Fruit fly (Drosophila melanogaster) whole organism, embryonic: Measurements from ENCODE around the gene CG10068.

Source experiments
- Asciz ChIP-seq: fragments of 200-800 bp; sonication (Bioruptor generic); optimal IDR thresholded peaks from 2 replicates; lab custom pipeline; 2017; ENCODE audit warnings: missing biosample characterization, mild to moderate bottlenecking, missing genetic modification characterization, missing genetic modification reagents
- Atf3 ChIP-seq: fragments of 200-800 bp; sonication (Bioruptor generic); optimal IDR thresholded peaks from 3 replicates; lab custom pipeline; 2016; ENCODE audit warnings: missing biosample characterization, missing genetic modification characterization
- Bteb2 ChIP-seq: fragments of 200-800 bp; sonication (Bioruptor generic); optimal IDR thresholded peaks from 2 replicates; lab custom pipeline; 2016; ENCODE audit warnings: missing biosample characterization, missing genetic modification characterization
- CG10431 ChIP-seq: fragments of 200-800 bp; sonication (Bioruptor generic); optimal IDR thresholded peaks from 3 replicates; lab custom pipeline; 2018; ENCODE audit warnings: missing biosample characterization, mild to moderate bottlenecking, missing genetic modification characterization
- CG10543 ChIP-seq: fragments of 200-800 bp; sonication (Bioruptor generic); optimal IDR thresholded peaks from 3 replicates; lab custom pipeline; 2017; ENCODE audit warnings: missing biosample characterization, mild to moderate bottlenecking, missing genetic modification characterization, moderate library complexity
- CG10565 ChIP-seq: fragments of 200-800 bp; sonication (Bioruptor generic); optimal IDR thresholded peaks from 3 replicates; lab custom pipeline; 2016; ENCODE audit warnings: missing biosample characterization, mild to moderate bottlenecking, missing genetic modification characterization
- CG13287 ChIP-seq: fragments of 200-800 bp; sonication (Bioruptor generic); IDR thresholded peaks from 2 replicates; pipeline ENCODE4 v1.3.6; 2022; ENCODE audit warnings: missing biosample characterization, missing genetic modification characterization; ENCODE audit not compliant: partially characterized antibody
- CG14441 ChIP-seq: fragments of 200-800 bp; sonication (Bioruptor generic); IDR thresholded peaks from 2 replicates; pipeline ENCODE4 v1.3.6; 2022; ENCODE audit warnings: missing biosample characterization, missing genetic modification characterization
- CG15269 ChIP-seq: fragments of 200-800 bp; sonication (Bioruptor generic); optimal IDR thresholded peaks from 2 replicates; lab custom pipeline; 2018; ENCODE audit warnings: missing biosample characterization, mild to moderate bottlenecking, missing genetic modification characterization, moderate library complexity
- CG17361 ChIP-seq: fragments of 200-800 bp; sonication (Bioruptor generic); IDR thresholded peaks from 3 replicates; pipeline ENCODE4 v1.3.6; 2022; ENCODE audit warnings: missing biosample characterization, missing genetic modification characterization
- CG17802 ChIP-seq: fragments of 200-800 bp; sonication (Bioruptor generic); optimal IDR thresholded peaks from 2 replicates; lab custom pipeline; 2018; ENCODE audit warnings: missing biosample characterization, mild to moderate bottlenecking, missing genetic modification characterization, moderate library complexity
- CG30020 ChIP-seq: fragments of 200-800 bp; optimal IDR thresholded peaks from 2 replicates; lab custom pipeline; 2019; ENCODE audit warnings: missing biosample characterization, mild to moderate bottlenecking, missing genetic modification characterization, moderate library complexity
- CG3065 ChIP-seq: fragments of 200-800 bp; sonication (Bioruptor generic); optimal IDR thresholded peaks from 2 replicates; lab custom pipeline; 2016; ENCODE audit warnings: missing biosample characterization, missing genetic modification characterization
- CG31365 ChIP-seq: fragments of 200-800 bp; sonication (Bioruptor generic); optimal IDR thresholded peaks from 2 replicates; lab custom pipeline; 2018; ENCODE audit warnings: missing biosample characterization, mild to moderate bottlenecking, missing genetic modification characterization
- CG32767 ChIP-seq: fragments of 200-800 bp; sonication (Bioruptor generic); IDR thresholded peaks from 2 replicates; pipeline ENCODE4 v1.3.6; 2022; ENCODE audit warnings: missing biosample characterization, missing genetic modification characterization
- CG34376 ChIP-seq: fragments of 200-800 bp; sonication (Bioruptor generic); optimal IDR thresholded peaks from 2 replicates; lab custom pipeline; 2018; ENCODE audit warnings: missing biosample characterization, mild to moderate bottlenecking, missing genetic modification characterization
- CG3847 ChIP-seq: fragments of 200-800 bp; sonication (Bioruptor generic); IDR thresholded peaks from 2 replicates; pipeline ENCODE4 v1.3.6; 2022; ENCODE audit warnings: missing biosample characterization, missing genetic modification characterization
- CG4282 ChIP-seq: fragments of 200-800 bp; sonication (Bioruptor generic); optimal IDR thresholded peaks from 2 replicates; lab custom pipeline; 2016; ENCODE audit warnings: missing biosample characterization, missing genetic modification characterization
- CG4360 ChIP-seq: fragments of 200-800 bp; sonication (Bioruptor generic); IDR thresholded peaks from 2 replicates; pipeline ENCODE4 v1.3.6; 2022; ENCODE audit warnings: missing biosample characterization, missing genetic modification characterization
- CG7372 ChIP-seq: fragments of 200-800 bp; sonication (Bioruptor generic); IDR thresholded peaks from 2 replicates; pipeline ENCODE4 v1.3.6; 2022; ENCODE audit warnings: missing biosample characterization, missing genetic modification characterization
- CG8359 ChIP-seq: fragments of 200-800 bp; sonication (Bioruptor generic); optimal IDR thresholded peaks from 2 replicates; lab custom pipeline; 2017; ENCODE audit warnings: missing biosample characterization, mild to moderate bottlenecking, missing genetic modification characterization, borderline replicate concordance
- CHES-1-like ChIP-seq: fragments of 200-800 bp; sonication (Bioruptor generic); optimal IDR thresholded peaks from 2 replicates; lab custom pipeline; 2016; ENCODE audit warnings: missing biosample characterization, missing genetic modification characterization
- Camta ChIP-seq: fragments of 200-800 bp; sonication (Bioruptor generic); optimal IDR thresholded peaks from 2 replicates; lab custom pipeline; 2016; ENCODE audit warnings: missing biosample characterization, missing genetic modification characterization
- Gsc ChIP-seq: fragments of 200-800 bp; sonication (Bioruptor generic); IDR thresholded peaks from 2 replicates; pipeline ENCODE4 v1.3.6; 2022; ENCODE audit warnings: missing biosample characterization, missing genetic modification characterization
- Meics ChIP-seq: fragments of 200-800 bp; sonication (Bioruptor generic); optimal IDR thresholded peaks from 2 replicates; lab custom pipeline; 2017; ENCODE audit warnings: missing biosample characterization, mild to moderate bottlenecking, missing genetic modification characterization
- Nf-YA ChIP-seq: fragments of 200-800 bp; sonication (Bioruptor generic); IDR thresholded peaks from 2 replicates; pipeline ENCODE4 v1.3.6; 2022; ENCODE audit warnings: missing biosample characterization, missing genetic modification characterization
- Nf-YB ChIP-seq: fragments of 200-800 bp; sonication (Bioruptor generic); optimal IDR thresholded peaks from 3 replicates; lab custom pipeline; 2019; ENCODE audit warnings: missing biosample characterization, mild to moderate bottlenecking, missing genetic modification characterization, moderate library complexity
- Rfx ChIP-seq: fragments of 200-800 bp; sonication (Bioruptor generic); IDR thresholded peaks from 2 replicates; pipeline ENCODE4 v1.3.6; 2022; ENCODE audit warnings: missing biosample characterization, missing genetic modification characterization
- Sin3A ChIP-seq: fragments of >200 bp; optimal IDR thresholded peaks from 2 replicates; lab custom pipeline; 2018
- Tbp ChIP-seq: fragments of >200 bp; optimal IDR thresholded peaks from 2 replicates; lab custom pipeline; 2018; ENCODE audit warnings: missing biosample characterization, missing genetic modification characterization
- abd-A ChIP-seq: fragments of 200-800 bp; sonication (Bioruptor generic); optimal IDR thresholded peaks from 3 replicates; lab custom pipeline; 2019; ENCODE audit warnings: missing biosample characterization, mild to moderate bottlenecking, missing genetic modification characterization, moderate library complexity
- bigmax ChIP-seq: fragments of 200-800 bp; sonication (Bioruptor generic); optimal IDR thresholded peaks from 2 replicates; lab custom pipeline; 2018; ENCODE audit warnings: missing biosample characterization, mild to moderate bottlenecking, missing genetic modification characterization
- cas ChIP-seq: fragments of 200-800 bp; sonication (Bioruptor generic); IDR thresholded peaks from 2 replicates; pipeline ENCODE4 v1.3.6; 2022; ENCODE audit warnings: missing biosample characterization, missing genetic modification characterization
- chif ChIP-seq, 2 experiments: fragments of 200-800 bp; sonication (Bioruptor generic); optimal IDR thresholded peaks; 3 replicates each; lab custom pipeline; 2016; ENCODE audit warnings: missing biosample characterization in 2 of 2, missing genetic modification characterization in 2 of 2
- dati ChIP-seq: fragments of 200-800 bp; sonication (Bioruptor generic); IDR thresholded peaks from 2 replicates; pipeline ENCODE4 v1.3.6; 2022; ENCODE audit warnings: missing biosample characterization, missing genetic modification characterization
- dpn ChIP-seq, 2 experiments: fragments of 200-800 bp; sonication (Bioruptor generic); optimal IDR thresholded peaks; 3 replicates each; lab custom pipeline; 2016; ENCODE audit warnings: missing biosample characterization in 2 of 2, missing genetic modification characterization in 2 of 2
- ems ChIP-seq: fragments of 200-800 bp; sonication (Bioruptor generic); optimal IDR thresholded peaks from 3 replicates; lab custom pipeline; 2016; ENCODE audit warnings: missing biosample characterization, missing genetic modification characterization
- fd102C ChIP-seq: fragments of 200-800 bp; sonication (Bioruptor generic); optimal IDR thresholded peaks from 2 replicates; lab custom pipeline; 2018; ENCODE audit warnings: missing biosample characterization, mild to moderate bottlenecking, missing genetic modification characterization, moderate library complexity
- fru ChIP-seq: fragments of >200 bp; optimal IDR thresholded peaks from 2 replicates; lab custom pipeline; 2017
- ftz-f1 ChIP-seq: fragments of 200-800 bp; sonication (Bioruptor generic); optimal IDR thresholded peaks from 2 replicates; lab custom pipeline; 2016; ENCODE audit warnings: missing biosample characterization, missing genetic modification characterization
- gfzf ChIP-seq: fragments of 200-800 bp; sonication (Bioruptor generic); optimal IDR thresholded peaks from 2 replicates; lab custom pipeline; 2016; ENCODE audit warnings: missing biosample characterization, mild to moderate bottlenecking, missing genetic modification characterization, moderate library complexity
- ham ChIP-seq: fragments of 200-800 bp; sonication (Bioruptor generic); IDR thresholded peaks from 2 replicates; pipeline ENCODE4 v1.3.6; 2022; ENCODE audit warnings: missing biosample characterization, missing genetic modification characterization
- mirr ChIP-seq: fragments of 200-800 bp; sonication (Bioruptor generic); optimal IDR thresholded peaks from 3 replicates; lab custom pipeline; 2018; ENCODE audit warnings: missing biosample characterization, mild to moderate bottlenecking, missing genetic modification characterization
- psq ChIP-seq: fragments of 200-800 bp; sonication (Bioruptor generic); optimal IDR thresholded peaks from 2 replicates; lab custom pipeline; 2017; ENCODE audit warnings: missing biosample characterization, missing genetic modification characterization
- ranshi ChIP-seq: fragments of 200-800 bp; sonication (Bioruptor generic); IDR thresholded peaks from 2 replicates; pipeline ENCODE4 v1.3.6; 2022; ENCODE audit warnings: missing biosample characterization, missing genetic modification characterization
- schlank ChIP-seq: fragments of 200-800 bp; sonication (Bioruptor generic); optimal IDR thresholded peaks from 2 replicates; lab custom pipeline; 2018; ENCODE audit warnings: missing biosample characterization, mild to moderate bottlenecking, missing genetic modification characterization
- scrt ChIP-seq: fragments of 200-800 bp; sonication (Bioruptor generic); optimal IDR thresholded peaks from 2 replicates; lab custom pipeline; 2018; ENCODE audit warnings: missing biosample characterization, mild to moderate bottlenecking, missing genetic modification characterization, moderate library complexity
- slbo ChIP-seq: fragments of 200-800 bp; sonication (Bioruptor generic); IDR thresholded peaks from 2 replicates; pipeline ENCODE4 v1.3.6; 2022; ENCODE audit warnings: missing biosample characterization, missing genetic modification characterization
- trh ChIP-seq: fragments of 200-800 bp; sonication (Bioruptor generic); optimal IDR thresholded peaks from 2 replicates; lab custom pipeline; 2016; ENCODE audit warnings: missing biosample characterization, missing genetic modification characterization
- z ChIP-seq: fragments of 200-800 bp; sonication (Bioruptor generic); IDR thresholded peaks from 3 replicates; pipeline ENCODE4 v1.3.6; 2022; ENCODE audit warnings: missing biosample characterization, missing genetic modification characterization

CG10068 gene

DNA sequence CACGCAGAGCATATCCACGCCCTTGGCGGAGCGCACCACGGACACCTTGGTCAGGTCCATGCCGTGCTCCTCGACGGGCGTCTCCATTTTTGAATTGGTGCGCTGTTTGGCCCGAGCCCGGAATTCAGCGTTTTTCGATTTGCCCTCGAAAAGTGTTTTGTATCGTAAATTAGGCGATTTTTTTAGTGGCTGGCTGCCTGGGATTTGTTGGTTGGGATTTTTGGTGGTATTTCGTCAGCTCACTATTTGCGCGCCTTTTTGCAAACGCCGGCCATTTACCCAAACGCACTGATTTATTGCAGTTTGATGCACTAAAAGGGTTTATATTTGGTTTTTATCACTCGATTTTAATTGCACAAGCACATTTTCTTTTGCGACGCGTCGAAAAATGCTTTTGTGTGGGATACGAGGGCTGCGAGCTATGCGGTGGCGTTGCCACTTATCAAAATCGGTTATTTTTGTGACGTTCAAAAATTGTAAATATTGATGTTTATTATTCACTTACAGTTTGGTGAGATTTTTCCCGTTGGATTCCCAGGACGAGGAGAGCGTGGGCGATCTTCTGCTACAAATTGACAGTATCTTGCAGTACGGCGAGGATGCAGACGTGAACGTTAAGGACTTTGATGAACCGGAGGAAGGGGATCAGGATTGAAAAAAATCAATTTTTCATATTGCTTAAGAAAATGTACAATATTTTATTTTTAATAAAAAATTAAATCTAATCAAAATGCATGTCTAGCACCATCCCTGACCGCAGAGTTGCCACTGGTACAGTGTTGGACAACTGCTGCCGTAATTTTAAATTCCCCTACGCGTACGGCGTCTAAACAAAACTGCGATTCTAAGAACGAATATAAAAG, 22.9 kb upstream of the CG10068 start, which contains the start of the genes gfzf and Sas-4 (continued):
- TF ChIP-seq CG7372 (GFP tag; lab: Robert Waterston, UW) (peak; percentile 20), CG34376 (GFP tag; lab: Kevin White, UChicago) (no peak), CG31365 (no peak), Tbp (no peak), abd-A (tag; lab: Kevin White, UChicago) (no peak), ham (GFP tag; lab: Robert Waterston, UW) (no peak; the same call in 1 of the 2 replicates), slbo (GFP tag; lab: Robert Waterston, UW) (peak; percentile 84), mirr (GFP tag; lab: Kevin White, UChicago) (no peak), CG32767 (no peak; the same call in 1 of the 2 replicates), Atf3 (GFP tag; lab: Kevin White, UChicago) (peak; percentile 43), Rfx (peak; percentile 69), dati (GFP tag; lab: Robert Waterston, UW) (no peak), trh (GFP tag; lab: Kevin White, UChicago) (no peak), CG8359 (GFP tag; lab: Kevin White, UChicago) (no peak), fd102C (GFP tag; lab: Kevin White, UChicago) (no peak), Asciz (no peak), z (GFP tag; lab: Robert Waterston, UW) (no peak), psq (GFP tag; lab: Kevin White, UChicago) (no peak), chif (GFP tag; optimal IDR thresholded peaks at IDR 0.05; lab: Kevin White, UChicago) (peak; percentile 50 to 51), CG10431 (GFP tag; lab: Kevin White, UChicago) (no peak), CG14441 (GFP tag; lab: Robert Waterston, UW) (peak; percentile 57), scrt (GFP tag; lab: Kevin White, UChicago) (no peak), CG10543 (peak; percentile 57), CHES-1-like (no peak), Sin3A (lab: Kevin White, UChicago) (peak; percentile 84), Nf-YA (GFP tag; lab: Robert Waterston, UW) (no peak), CG17802 (tag; lab: Kevin White, UChicago) (peak; percentile 31), CG3065 (GFP tag; lab: Kevin White, UChicago) (no peak), Meics (GFP tag; lab: Kevin White, UChicago) (peak; percentile 51), Nf-YB (GFP tag; lab: Kevin White, UChicago) (no peak), ems (GFP tag; lab: Kevin White, UChicago) (no peak), bigmax (no peak), Gsc (no peak; the same call in 1 of the 2 replicates), CG4360 (GFP tag; lab: Robert Waterston, UW) (no peak), ftz-f1 (GFP tag; lab: Kevin White, UChicago) (no peak), CG13287 (GFP tag; lab: Robert Waterston, UW) (no peak; the same call in 1 of the 2 replicates), CG10565 (GFP tag; lab: Kevin White, UChicago) (no peak), Bteb2 (peak; percentile 25), CG17361 (GFP tag; lab: Robert Waterston, UW) (peak; percentile 82), Camta (peak; percentile 22), fru (lab: Kevin White, UChicago) (no peak), CG3847 (GFP tag; lab: Robert Waterston, UW) (peak; percentile 80), cas (GFP tag; lab: Robert Waterston, UW) (no peak), dpn (GFP tag; optimal IDR thresholded peaks at IDR 0.05; lab: Kevin White, UChicago) (peak; percentile 50 to 51), ranshi (GFP tag; lab: Robert Waterston, UW) (no peak; the same call in 1 of the 2 replicates), gfzf (GFP tag; lab: Kevin White, UChicago) (peak; percentile 95), CG30020 (tag; lab: Kevin White, UChicago) (peak; percentile 34), CG4282 (GFP tag; lab: Kevin White, UChicago) (no peak), CG15269 (tag; lab: Kevin White, UChicago) (peak; percentile 47), schlank (no peak)
